Worm (Caenorhabditis elegans) whole organism, late embryonic: ENCODE measurements around the gene C28C12.11.

Experiments used
- ama-1 ChIP-seq: fragments of 150-350 bp; optimal IDR thresholded peaks from 2 replicates; lab custom pipeline; 2014
- madf-2 ChIP-seq: sonication (generic microtip); optimal IDR thresholded peaks from 2 replicates; lab custom pipeline; 2017; ENCODE audit warnings: missing genetic modification characterization, missing compliant biosample characterization
- rnt-1 ChIP-seq: sonication (generic microtip); optimal IDR thresholded peaks from 2 replicates; lab custom pipeline; 2016; ENCODE audit warnings: missing genetic modification characterization, missing compliant biosample characterization
- sox-4 ChIP-seq: sonication (generic microtip); optimal IDR thresholded peaks from 2 replicates; lab custom pipeline; 2017; ENCODE audit warnings: mild to moderate bottlenecking, missing genetic modification characterization, inconsistent platforms, missing compliant biosample characterization
- syd-9 ChIP-seq: sonication (generic microtip); optimal IDR thresholded peaks from 2 replicates; lab custom pipeline; 2016; ENCODE audit warnings: mild to moderate bottlenecking, missing genetic modification characterization, moderate library complexity, missing compliant biosample characterization

ce11 chrIV:8520594-8520993 is 46.7 kb downstream of the C28C12.11 start, which contains the start of gene pkg-2:
- TF ChIP-seq rnt-1 (no peak), sox-4 (tag; lab: Kevin White, UChicago) (no peak), syd-9 (tag; lab: Kevin White, UChicago) (no peak), ama-1 (lab: Kevin White, UChicago) (no peak), madf-2 (tag; lab: Kevin White, UChicago) (no peak)
